Fruit fly (Drosophila melanogaster) whole organism, prepupa: ENCODE results near the gene Lgr3.

Experiments used
- CG10631 ChIP-seq: fragments of 200-800 bp; sonication (Bioruptor generic); optimal IDR thresholded peaks from 2 replicates; lab custom pipeline; 2016; ENCODE audit warnings: missing biosample characterization, missing genetic modification characterization
- CG10669 ChIP-seq: fragments of 200-800 bp; sonication (Bioruptor generic); optimal IDR thresholded peaks from 3 replicates; lab custom pipeline; 2018; ENCODE audit warnings: missing biosample characterization, mild to moderate bottlenecking, missing genetic modification characterization, moderate library complexity
- CG11762 ChIP-seq: fragments of 200-800 bp; sonication (Bioruptor generic); optimal IDR thresholded peaks from 3 replicates; lab custom pipeline; 2016; ENCODE audit warnings: missing biosample characterization, missing genetic modification characterization; ENCODE audit not compliant: insufficient read depth
- CG11902 ChIP-seq: fragments of 200-800 bp; sonication (Bioruptor generic); optimal IDR thresholded peaks from 3 replicates; lab custom pipeline; 2016; ENCODE audit warnings: missing biosample characterization, missing genetic modification characterization
- CG15336 ChIP-seq: fragments of 200-800 bp; sonication (Bioruptor generic); IDR thresholded peaks from 2 replicates; pipeline ENCODE4 v1.3.6; 2022; ENCODE audit warnings: missing biosample characterization, missing genetic modification characterization
- CG16779 ChIP-seq: fragments of 200-800 bp; sonication (Bioruptor generic); optimal IDR thresholded peaks from 3 replicates; lab custom pipeline; 2017; ENCODE audit warnings: missing biosample characterization, mild to moderate bottlenecking, missing genetic modification characterization
- CG3032 ChIP-seq: fragments of 200-800 bp; optimal IDR thresholded peaks from 2 replicates; lab custom pipeline; 2019; ENCODE audit warnings: missing biosample characterization, mild to moderate bottlenecking, missing genetic modification characterization, moderate library complexity
- CG31627 ChIP-seq: fragments of 200-800 bp; sonication (Bioruptor generic); optimal IDR thresholded peaks from 3 replicates; lab custom pipeline; 2016; ENCODE audit warnings: missing biosample characterization, missing genetic modification characterization
- CG3919 ChIP-seq: fragments of 200-800 bp; sonication (Bioruptor generic); optimal IDR thresholded peaks from 3 replicates; lab custom pipeline; 2016; ENCODE audit warnings: missing biosample characterization, missing genetic modification characterization
- CG4318 ChIP-seq: fragments of 200-800 bp; sonication (Bioruptor generic); optimal IDR thresholded peaks from 3 replicates; lab custom pipeline; 2017; ENCODE audit warnings: missing biosample characterization, mild to moderate bottlenecking, missing genetic modification characterization
- CG6163 ChIP-seq: fragments of 200-800 bp; sonication (Bioruptor generic); IDR thresholded peaks from 3 replicates; pipeline ENCODE4 v1.3.6; 2022; ENCODE audit warnings: missing biosample characterization, missing genetic modification characterization
- CG6276 ChIP-seq: fragments of 200-800 bp; sonication (Bioruptor generic); optimal IDR thresholded peaks from 2 replicates; lab custom pipeline; 2017; ENCODE audit warnings: missing biosample characterization, mild to moderate bottlenecking, missing genetic modification characterization
- CG6792 ChIP-seq: fragments of 200-800 bp; sonication (Bioruptor generic); optimal IDR thresholded peaks from 3 replicates; lab custom pipeline; 2016; ENCODE audit warnings: missing biosample characterization, missing genetic modification characterization
- CG6854 ChIP-seq: fragments of 200-800 bp; sonication (Bioruptor generic); optimal IDR thresholded peaks from 2 replicates; lab custom pipeline; 2017; ENCODE audit warnings: missing biosample characterization, mild to moderate bottlenecking, missing genetic modification characterization
- CG7368 ChIP-seq: fragments of 200-800 bp; sonication (Bioruptor generic); optimal IDR thresholded peaks from 3 replicates; lab custom pipeline; 2016; ENCODE audit warnings: missing biosample characterization, missing genetic modification characterization
- CG8119 ChIP-seq: fragments of 200-800 bp; sonication (Bioruptor generic); IDR thresholded peaks from 3 replicates; pipeline ENCODE4 v1.3.6; 2022; ENCODE audit warnings: missing biosample characterization, missing genetic modification characterization
- CG8632 ChIP-seq: fragments of 200-800 bp; sonication (Bioruptor generic); optimal IDR thresholded peaks from 3 replicates; lab custom pipeline; 2016; ENCODE audit warnings: missing biosample characterization, missing genetic modification characterization
- CG9139 ChIP-seq: fragments of 200-800 bp; sonication (Bioruptor generic); optimal IDR thresholded peaks from 3 replicates; lab custom pipeline; 2017; ENCODE audit warnings: missing biosample characterization, mild to moderate bottlenecking, missing genetic modification characterization
- Eip75B ChIP-seq: fragments of 200-800 bp; sonication (Bioruptor generic); optimal IDR thresholded peaks from 3 replicates; lab custom pipeline; 2016; ENCODE audit warnings: missing biosample characterization, missing genetic modification characterization
- Eip93F ChIP-seq: fragments of 200-800 bp; sonication (Bioruptor generic); optimal IDR thresholded peaks from 2 replicates; lab custom pipeline; 2016; ENCODE audit warnings: missing biosample characterization, mild to moderate bottlenecking, missing genetic modification characterization
- Ets21C ChIP-seq: fragments of 200-800 bp; sonication (Bioruptor generic); optimal IDR thresholded peaks from 3 replicates; lab custom pipeline; 2016; ENCODE audit warnings: missing biosample characterization, missing genetic modification characterization
- Gug ChIP-seq: fragments of 200-800 bp; sonication (Bioruptor generic); IDR thresholded peaks from 2 replicates; pipeline ENCODE4 v1.3.6; 2022; ENCODE audit warnings: missing biosample characterization, missing genetic modification characterization
- Hr39 ChIP-seq: fragments of 200-800 bp; sonication (Bioruptor generic); optimal IDR thresholded peaks from 2 replicates; lab custom pipeline; 2016; ENCODE audit warnings: missing biosample characterization, missing genetic modification characterization
- Lpt ChIP-seq: fragments of 200-800 bp; sonication (Bioruptor generic); optimal IDR thresholded peaks from 3 replicates; lab custom pipeline; 2016; ENCODE audit warnings: missing biosample characterization, missing genetic modification characterization
- Met ChIP-seq: fragments of 200-800 bp; sonication (Bioruptor generic); optimal IDR thresholded peaks from 3 replicates; lab custom pipeline; 2016; ENCODE audit warnings: missing biosample characterization, missing genetic modification characterization
- OdsH ChIP-seq: fragments of 200-800 bp; sonication (Bioruptor generic); optimal IDR thresholded peaks from 3 replicates; lab custom pipeline; 2016; ENCODE audit warnings: missing biosample characterization, missing genetic modification characterization
- Smox ChIP-seq: fragments of 200-800 bp; sonication (Bioruptor generic); optimal IDR thresholded peaks from 3 replicates; lab custom pipeline; 2016; ENCODE audit warnings: missing biosample characterization, missing genetic modification characterization
- Sox102F ChIP-seq: fragments of 200-800 bp; sonication (Bioruptor generic); optimal IDR thresholded peaks from 2 replicates; lab custom pipeline; 2016; ENCODE audit warnings: missing biosample characterization, mild to moderate bottlenecking, missing genetic modification characterization
- Sox15 ChIP-seq: fragments of 200-800 bp; sonication (Bioruptor generic); optimal IDR thresholded peaks from 3 replicates; lab custom pipeline; 2016; ENCODE audit warnings: missing biosample characterization, missing genetic modification characterization
- achi ChIP-seq: fragments of 200-800 bp; sonication (Bioruptor generic); optimal IDR thresholded peaks from 3 replicates; lab custom pipeline; 2016; ENCODE audit warnings: missing biosample characterization, missing genetic modification characterization
- acj6 ChIP-seq: fragments of 200-800 bp; sonication (Bioruptor generic); optimal IDR thresholded peaks from 3 replicates; lab custom pipeline; 2016; ENCODE audit warnings: missing biosample characterization, missing genetic modification characterization
- dac ChIP-seq: fragments of 200-800 bp; sonication (Bioruptor generic); optimal IDR thresholded peaks from 2 replicates; lab custom pipeline; 2017; ENCODE audit warnings: missing biosample characterization, mild to moderate bottlenecking, missing genetic modification characterization
- eg ChIP-seq: fragments of 200-800 bp; sonication (Bioruptor generic); IDR thresholded peaks from 3 replicates; pipeline ENCODE4 v1.3.6; 2022; ENCODE audit warnings: missing biosample characterization, missing genetic modification characterization
- esn ChIP-seq: fragments of 200-800 bp; sonication (Bioruptor generic); optimal IDR thresholded peaks from 2 replicates; lab custom pipeline; 2016; ENCODE audit warnings: missing biosample characterization, mild to moderate bottlenecking, missing genetic modification characterization, moderate library complexity
- fd85E ChIP-seq: fragments of 200-800 bp; sonication (Bioruptor generic); optimal IDR thresholded peaks from 3 replicates; lab custom pipeline; 2016; ENCODE audit warnings: missing biosample characterization, missing genetic modification characterization
- net ChIP-seq: fragments of 200-800 bp; sonication (Bioruptor generic); optimal IDR thresholded peaks from 3 replicates; lab custom pipeline; 2016; ENCODE audit warnings: missing biosample characterization, missing genetic modification characterization
- pdm3 ChIP-seq: fragments of 200-800 bp; sonication (Bioruptor generic); optimal IDR thresholded peaks from 3 replicates; lab custom pipeline; 2016; ENCODE audit warnings: missing biosample characterization, missing genetic modification characterization
- salr ChIP-seq, 2 experiments: fragments of 200-800 bp; sonication (Bioruptor generic); optimal IDR thresholded peaks; 3 replicates each; lab custom pipeline; 2016 to 2018; ENCODE audit warnings: missing biosample characterization in 2 of 2, missing genetic modification characterization in 2 of 2, mild to moderate bottlenecking in 1 of 2
- spab ChIP-seq: fragments of 200-800 bp; sonication (Bioruptor generic); optimal IDR thresholded peaks from 2 replicates; lab custom pipeline; 2017; ENCODE audit warnings: missing biosample characterization, mild to moderate bottlenecking, missing genetic modification characterization, missing genetic modification reagents
- ss ChIP-seq, 2 experiments: fragments of 200-800 bp; sonication (Bioruptor generic); optimal IDR thresholded peaks; 2 replicates in 1 of 2; 3 replicates in 1 of 2; lab custom pipeline; 2017 to 2018; ENCODE audit warnings: mild to moderate bottlenecking in 2 of 2, missing biosample characterization in 2 of 2, missing genetic modification characterization in 2 of 2, moderate library complexity in 1 of 2
- svp ChIP-seq: fragments of 200-800 bp; sonication (Bioruptor generic); peaks from one replicate; lab custom pipeline; 2016; ENCODE audit warnings: missing biosample characterization, missing genetic modification characterization
- topi ChIP-seq: fragments of 200-800 bp; sonication (Bioruptor generic); optimal IDR thresholded peaks from 3 replicates; lab custom pipeline; 2016; ENCODE audit warnings: missing biosample characterization, missing genetic modification characterization

The Lgr3 gene

dm6 chr3R:25646882-25647518, 18.6 kb upstream of the Lgr3 start (continued):
- peak; percentile 75 for TF ChIP-seq CG4318 (GFP tag; lab: Kevin White, UChicago)
- peak; percentile 81 for TF ChIP-seq Gug (GFP tag; lab: Robert Waterston, UW)
- peak; percentile 54 to 74 for TF ChIP-seq ss (GFP tag; optimal IDR thresholded peaks at IDR 0.05; lab: Kevin White, UChicago)
- TF ChIP-seq Ets21C = peak; percentile 89
- peak; percentile 81 for TF ChIP-seq achi
- peak; percentile 79 for TF ChIP-seq CG7368 (GFP tag; lab: Kevin White, UChicago)
- TF ChIP-seq dac (GFP tag; lab: Kevin White, UChicago) = peak; percentile 85
- TF ChIP-seq CG3919 (GFP tag; lab: Kevin White, UChicago) = peak; percentile 86
- TF ChIP-seq Eip93F (GFP tag; lab: Kevin White, UChicago) = no peak
- peak; percentile 86 for TF ChIP-seq Smox (GFP tag; lab: Kevin White, UChicago)
- TF ChIP-seq pdm3 (GFP tag; lab: Kevin White, UChicago) = peak; percentile 88
- peak; percentile 71 for TF ChIP-seq CG15336
- TF ChIP-seq CG6854 (GFP tag; lab: Kevin White, UChicago) = peak; percentile 74
- TF ChIP-seq CG10669 (GFP tag; lab: Kevin White, UChicago) = peak; percentile 78
- peak; percentile 89 for TF ChIP-seq CG11902 (GFP tag; lab: Kevin White, UChicago)
- TF ChIP-seq salr (GFP tag; optimal IDR thresholded peaks at IDR 0.05; lab: Kevin White, UChicago) = peak; percentile 58 to 76
- peak; percentile 89 for TF ChIP-seq Sox15 (GFP tag; lab: Kevin White, UChicago)
- peak; percentile 82 for TF ChIP-seq CG8632 (GFP tag; lab: Kevin White, UChicago)
- TF ChIP-seq esn = peak; percentile 92
- peak; percentile 85 for TF ChIP-seq CG6792
- TF ChIP-seq Met (GFP tag; lab: Kevin White, UChicago) = peak; percentile 90
- peak; percentile 86 for TF ChIP-seq CG6163
- peak; percentile 44 for TF ChIP-seq spab (GFP tag; lab: Kevin White, UChicago)
- TF ChIP-seq CG6276 (GFP tag; lab: Kevin White, UChicago) = no peak
- peak; percentile 82 for TF ChIP-seq eg (GFP tag; lab: Robert Waterston, UW)
- peak; percentile 69 for TF ChIP-seq fd85E (GFP tag; lab: Kevin White, UChicago)
- peak; percentile 74 for TF ChIP-seq Sox102F
- peak; percentile 85 for TF ChIP-seq topi
- TF ChIP-seq CG8119 (GFP tag; lab: Robert Waterston, UW) = peak; percentile 68
- peak; percentile 88 for TF ChIP-seq Eip75B
- TF ChIP-seq Lpt (GFP tag; lab: Kevin White, UChicago) = peak; percentile 39
- peak; percentile 74 for TF ChIP-seq CG11762 (GFP tag; lab: Kevin White, UChicago)
- TF ChIP-seq acj6 (GFP tag; lab: Kevin White, UChicago) = peak; percentile 87
- peak; percentile 71 for TF ChIP-seq net (GFP tag; lab: Kevin White, UChicago)
- peak; percentile 96 for TF ChIP-seq CG31627 (GFP tag; lab: Kevin White, UChicago)
- TF ChIP-seq svp (GFP tag; lab: Kevin White, UChicago) = peak; percentile 99
- peak; percentile 92 for TF ChIP-seq CG10631 (GFP tag; lab: Kevin White, UChicago)
- peak; percentile 86 for TF ChIP-seq OdsH (GFP tag; lab: Kevin White, UChicago)
- peak; percentile 86 for TF ChIP-seq CG3032 (tag; lab: Kevin White, UChicago)
- peak; percentile 96 for TF ChIP-seq Hr39
- TF ChIP-seq CG9139 (GFP tag; lab: Kevin White, UChicago) = peak; percentile 18
- peak; percentile 81 for TF ChIP-seq CG16779 (tag; lab: Kevin White, UChicago)
- TF ChIP-seq, all 60 proteins: peak for 58
